Fruit fly (Drosophila melanogaster) whole organism, embryonic: Measurements from ENCODE around the gene Cpr67Fa1.

ENCODE experiments used
- CG6813 ChIP-seq: fragments of 200-800 bp; sonication (Bioruptor generic); optimal IDR thresholded peaks from 2 replicates; lab custom pipeline; 2017; ENCODE audit warnings: missing biosample characterization, missing genetic modification characterization, mild to moderate bottlenecking, moderate library complexity, missing genetic modification reagents
- Doc2 ChIP-seq: fragments of 200-800 bp; sonication (Bioruptor generic); IDR thresholded peaks from 2 replicates; pipeline ENCODE4 v1.3.6; 2022; ENCODE audit warnings: missing biosample characterization, missing genetic modification characterization
- Doc3 ChIP-seq: fragments of 200-800 bp; sonication (Bioruptor generic); IDR thresholded peaks from 3 replicates; pipeline ENCODE4 v1.3.6; 2022; ENCODE audit warnings: missing biosample characterization, missing genetic modification characterization; ENCODE audit not compliant: partially characterized antibody
- H2.0 ChIP-seq: fragments of 200-800 bp; sonication (Bioruptor generic); IDR thresholded peaks from 2 replicates; pipeline ENCODE4 v1.3.6; 2022; ENCODE audit warnings: missing biosample characterization, missing genetic modification characterization
- Lhr ChIP-seq: fragments of 200-800 bp; sonication (Bioruptor generic); optimal IDR thresholded peaks from 3 replicates; lab custom pipeline; 2017; ENCODE audit warnings: mild to moderate bottlenecking, missing biosample characterization, missing genetic modification reagents, missing genetic modification characterization
- ap ChIP-seq: fragments of 200-800 bp; sonication (Bioruptor generic); IDR thresholded peaks from 2 replicates; pipeline ENCODE4 v1.3.6; 2022; ENCODE audit warnings: missing biosample characterization, missing genetic modification characterization
- bbx ChIP-seq: fragments of 200-800 bp; sonication (Bioruptor generic); IDR thresholded peaks from 2 replicates; pipeline ENCODE4 v1.3.6; 2022; ENCODE audit warnings: missing biosample characterization, missing genetic modification characterization; ENCODE audit not compliant: partially characterized antibody
- ken ChIP-seq: fragments of 200-800 bp; sonication (Bioruptor generic); IDR thresholded peaks from 3 replicates; pipeline ENCODE4 v1.3.6; 2022; ENCODE audit warnings: missing biosample characterization, missing genetic modification characterization
- repo ChIP-seq: fragments of 200-800 bp; sonication (Bioruptor generic); optimal IDR thresholded peaks from 2 replicates; lab custom pipeline; 2016; ENCODE audit warnings: missing biosample characterization, missing genetic modification characterization

dm6 chr3L:10871534-10871933 is 18.3 kb upstream of the Cpr67Fa1 start:
- TF ChIP-seq Doc2 (GFP tag; lab: Robert Waterston, UW) (no peak), repo (GFP tag; lab: Kevin White, UChicago) (no peak), Doc3 (GFP tag; lab: Robert Waterston, UW) (no peak), H2.0 (GFP tag; lab: Robert Waterston, UW) (no peak), ken (no peak), CG6813 (no peak), bbx (GFP tag; lab: Robert Waterston, UW) (0 out of 2 replicates have a peak, but pooled peaks have one; percentile 14), ap (GFP tag; lab: Robert Waterston, UW) (no peak), Lhr (GFP tag; lab: Kevin White, UChicago) (no peak)
